Fruit fly (Drosophila melanogaster): ENCODE data around the gene Srrm234.

DNA sequence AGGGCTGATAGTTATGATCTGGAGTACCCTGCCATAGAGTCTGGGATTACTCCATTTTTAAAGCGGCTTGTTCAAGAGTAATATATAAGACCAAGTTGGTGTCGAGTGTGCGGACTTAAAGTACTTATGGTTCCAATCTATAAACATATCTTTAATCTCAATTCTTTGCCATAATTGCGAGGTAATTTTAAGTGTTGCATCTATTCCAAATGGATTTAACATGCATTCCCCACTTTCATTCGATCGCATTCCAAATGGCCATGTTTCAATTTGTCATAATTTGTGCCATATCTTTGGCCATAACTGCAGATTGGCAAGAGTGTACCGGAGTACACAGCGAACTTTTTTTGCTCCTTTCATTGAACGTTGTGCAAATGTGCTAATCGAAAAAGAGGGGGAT is 46.4 kb upstream of the Srrm234 start:
- no peak for TF ChIP-seq ovo (GFP tag; optimal IDR thresholded peaks at IDR 0.05)
- TF ChIP-seq CG14711 (tag; optimal IDR thresholded peaks at IDR 0.05): no peak
- TF ChIP-seq CG12768 (GFP tag; optimal IDR thresholded peaks at IDR 0.05): no peak
- no peak for TF ChIP-seq CG11617 (GFP tag; optimal IDR thresholded peaks at IDR 0.05)
- TF ChIP-seq CG33017 (tag; optimal IDR thresholded peaks at IDR 0.05): no peak
